Worm (Caenorhabditis elegans) whole organism, mixed stage, embryonic: ENCODE measurements around the gene hsb-1.

Experiments used
- M03D4.4 ChIP-seq: sonication (generic microtip); optimal IDR thresholded peaks from 2 replicates; lab custom pipeline; 2017; ENCODE audit warnings: mild to moderate bottlenecking, missing genetic modification characterization, missing compliant biosample characterization
- bed-3 ChIP-seq: fragments of 200-800 bp; sonication (Bioruptor generic); optimal IDR thresholded peaks from 3 replicates; lab custom pipeline; 2018; ENCODE audit warnings: mild to moderate bottlenecking, missing genetic modification characterization, moderate library complexity, missing compliant biosample characterization
- blmp-1 ChIP-seq: fragments of 150-350 bp; optimal IDR thresholded peaks from 2 replicates; lab custom pipeline; 2014; ENCODE audit warnings: missing biosample characterization, missing genetic modification characterization
- ceh-39 ChIP-seq: fragments of 150-350 bp; optimal IDR thresholded peaks from 2 replicates; lab custom pipeline; 2014; ENCODE audit warnings: missing biosample characterization, missing genetic modification characterization
- ceh-43 ChIP-seq: fragments of 200-800 bp; sonication (Bioruptor generic); optimal IDR thresholded peaks from 2 replicates; lab custom pipeline; 2018; ENCODE audit warnings: mild to moderate bottlenecking, missing genetic modification characterization, moderate library complexity, missing compliant biosample characterization
- ceh-83 ChIP-seq: fragments of 200-800 bp; sonication (Bioruptor generic); optimal IDR thresholded peaks from 2 replicates; lab custom pipeline; 2018; ENCODE audit warnings: mild to moderate bottlenecking, missing genetic modification characterization, missing compliant biosample characterization
- ces-1 ChIP-seq: fragments of 150-350 bp; optimal IDR thresholded peaks from 2 replicates; lab custom pipeline; 2014; ENCODE audit warnings: missing biosample characterization, missing genetic modification reagents, missing genetic modification characterization
- cnd-1 ChIP-seq: fragments of 200-800 bp; sonication (Bioruptor generic); optimal IDR thresholded peaks from 2 replicates; lab custom pipeline; 2018; ENCODE audit warnings: mild to moderate bottlenecking, missing genetic modification characterization, missing compliant biosample characterization
- drap-1 ChIP-seq: fragments of 200-800 bp; sonication (Bioruptor generic); optimal IDR thresholded peaks from 3 replicates; lab custom pipeline; 2018; ENCODE audit warnings: mild to moderate bottlenecking, missing genetic modification characterization, missing compliant biosample characterization
- elt-1 ChIP-seq: sonication (generic microtip); optimal IDR thresholded peaks from 2 replicates; lab custom pipeline; 2017; ENCODE audit warnings: missing genetic modification characterization, mild to moderate bottlenecking, missing compliant biosample characterization, antibody characterized with exemption, moderate library complexity, borderline replicate concordance; ENCODE audit not compliant: insufficient read depth
- elt-3 ChIP-seq: fragments of 150-350 bp; optimal IDR thresholded peaks from 2 replicates; lab custom pipeline; 2014; ENCODE audit warnings: missing biosample characterization, missing genetic modification characterization
- flh-1 ChIP-seq: fragments of 200-800 bp; sonication (Bioruptor generic); optimal IDR thresholded peaks from 2 replicates; lab custom pipeline; 2018; ENCODE audit warnings: mild to moderate bottlenecking, missing genetic modification characterization, moderate library complexity, missing compliant biosample characterization
- ham-2 ChIP-seq: fragments of 200-800 bp; sonication (Bioruptor generic); optimal IDR thresholded peaks from 2 replicates; lab custom pipeline; 2018; ENCODE audit warnings: mild to moderate bottlenecking, missing genetic modification characterization, missing compliant biosample characterization
- hlh-1 ChIP-seq: fragments of 150-350 bp; optimal IDR thresholded peaks from 2 replicates; lab custom pipeline; 2014; ENCODE audit warnings: missing biosample characterization, missing genetic modification reagents, missing genetic modification characterization
- lin-13 ChIP-seq: fragments of 150-350 bp; optimal IDR thresholded peaks from 2 replicates; lab custom pipeline; 2014; ENCODE audit warnings: missing biosample characterization, missing genetic modification characterization
- lin-32 ChIP-seq: fragments of 200-800 bp; sonication (Bioruptor generic); optimal IDR thresholded peaks from 2 replicates; lab custom pipeline; 2018; ENCODE audit warnings: mild to moderate bottlenecking, missing genetic modification characterization, missing compliant biosample characterization
- lsy-2 ChIP-seq: fragments of 150-350 bp; optimal IDR thresholded peaks from 2 replicates; lab custom pipeline; 2014; ENCODE audit warnings: missing biosample characterization, missing genetic modification characterization
- mab-5 ChIP-seq: fragments of 150-350 bp; optimal IDR thresholded peaks from 2 replicates; lab custom pipeline; 2014; ENCODE audit warnings: missing biosample characterization, missing genetic modification characterization
- mep-1 ChIP-seq: fragments of 150-350 bp; optimal IDR thresholded peaks from 2 replicates; lab custom pipeline; 2017; ENCODE audit warnings: missing biosample characterization, missing genetic modification reagents, missing genetic modification characterization, inconsistent platforms
- mls-2 ChIP-seq: sonication (generic microtip); optimal IDR thresholded peaks from 2 replicates; lab custom pipeline; 2016; ENCODE audit warnings: mild to moderate bottlenecking, missing genetic modification characterization, moderate library complexity, missing compliant biosample characterization
- nhr-2 ChIP-seq: fragments of 150-350 bp; optimal IDR thresholded peaks from 2 replicates; lab custom pipeline; 2014; ENCODE audit warnings: missing biosample characterization, missing genetic modification characterization
- nhr-237 ChIP-seq: fragments of 150-350 bp; optimal IDR thresholded peaks from 2 replicates; lab custom pipeline; 2014; ENCODE audit warnings: missing biosample characterization, missing genetic modification characterization
- nhr-28 ChIP-seq: fragments of 150-350 bp; optimal IDR thresholded peaks from 2 replicates; lab custom pipeline; 2014; ENCODE audit warnings: missing biosample characterization, missing genetic modification characterization
- nhr-76 ChIP-seq: sonication (generic microtip); optimal IDR thresholded peaks from 2 replicates; lab custom pipeline; 2017; ENCODE audit warnings: missing biosample characterization, missing genetic modification characterization
- pha-4 ChIP-seq: fragments of 150-350 bp; optimal IDR thresholded peaks from 2 replicates; lab custom pipeline; 2018; ENCODE audit warnings: missing biosample characterization, missing genetic modification reagents, missing genetic modification characterization
- sem-2 ChIP-seq: fragments of 200-800 bp; sonication (Bioruptor generic); optimal IDR thresholded peaks from 2 replicates; lab custom pipeline; 2018; ENCODE audit warnings: mild to moderate bottlenecking, missing genetic modification characterization, missing compliant biosample characterization
- snpc-4 ChIP-seq: fragments of 150-350 bp; optimal IDR thresholded peaks from 2 replicates; lab custom pipeline; 2014; ENCODE audit warnings: missing biosample characterization, missing genetic modification characterization
- sptf-1 ChIP-seq: sonication (generic microtip); optimal IDR thresholded peaks from 2 replicates; lab custom pipeline; 2017; ENCODE audit warnings: mild to moderate bottlenecking, missing genetic modification characterization, moderate library complexity, missing compliant biosample characterization
- tbx-8 ChIP-seq: fragments of 200-800 bp; sonication (Bioruptor generic); optimal IDR thresholded peaks from 2 replicates; lab custom pipeline; 2018; ENCODE audit warnings: mild to moderate bottlenecking, missing genetic modification characterization, moderate library complexity, missing compliant biosample characterization
- unc-120 ChIP-seq: sonication (generic microtip); optimal IDR thresholded peaks from 2 replicates; lab custom pipeline; 2017; ENCODE audit warnings: missing genetic modification characterization, missing compliant biosample characterization; ENCODE audit not compliant: poor library complexity, severe bottlenecking
- unc-39 ChIP-seq: fragments of 150-350 bp; optimal IDR thresholded peaks from 2 replicates; lab custom pipeline; 2014; ENCODE audit warnings: missing biosample characterization, missing genetic modification characterization
- unc-62 ChIP-seq: fragments of 150-350 bp; optimal IDR thresholded peaks from 2 replicates; lab custom pipeline; 2014; ENCODE audit warnings: missing biosample characterization, missing genetic modification reagents, missing genetic modification characterization
- zip-8 ChIP-seq: fragments of 150-350 bp; optimal IDR thresholded peaks from 2 replicates; lab custom pipeline; 2014; ENCODE audit warnings: missing biosample characterization, missing genetic modification characterization
- ztf-11 ChIP-seq: fragments of 150-350 bp; optimal IDR thresholded peaks from 2 replicates; lab custom pipeline; 2014; ENCODE audit warnings: missing biosample characterization, missing genetic modification characterization

Gene hsb-1

ce11 chrIV:12545393-12545792, 21.6 kb downstream of the hsb-1 start:
- TF ChIP-seq M03D4.4 (tag; lab: Kevin White, UChicago), result no peak
- no peak for TF ChIP-seq lin-13
- no peak for TF ChIP-seq snpc-4 (tag; lab: Kevin White, UChicago)
- no peak for TF ChIP-seq sem-2 (GFP tag; lab: Kevin White, UChicago)
- TF ChIP-seq ces-1 (GFP tag; lab: Kevin White, UChicago), result peak; percentile 57
- TF ChIP-seq drap-1 (GFP tag; lab: Kevin White, UChicago), result no peak
- no peak for TF ChIP-seq pha-4 (tag; lab: Kevin White, UChicago)
- TF ChIP-seq blmp-1, result no peak
- no peak for TF ChIP-seq lsy-2 (tag; lab: Kevin White, UChicago)
- TF ChIP-seq, all 35 proteins: peak for 1

ce11 chrIV:12544624-12545023, 22.4 kb downstream of the hsb-1 start:
- TF ChIP-seq blmp-1 (no peak), nhr-28 (tag; lab: Kevin White, UChicago) (no peak), flh-1 (GFP tag; lab: Kevin White, UChicago) (no peak), drap-1 (GFP tag; lab: Kevin White, UChicago) (no peak), nhr-2 (peak; percentile 66), zip-8 (tag; lab: Kevin White, UChicago) (peak; percentile 30), ces-1 (GFP tag; lab: Kevin White, UChicago) (no peak), M03D4.4 (tag; lab: Kevin White, UChicago) (no peak), nhr-237 (tag; lab: Kevin White, UChicago) (no peak), cnd-1 (tag; lab: Kevin White, UChicago) (no peak), lin-32 (no peak), sptf-1 (tag; lab: Kevin White, UChicago) (no peak), tbx-8 (GFP tag; lab: Kevin White, UChicago) (no peak), ceh-43 (GFP tag; lab: Kevin White, UChicago) (peak; percentile 39), ham-2 (no peak), ceh-39 (tag; lab: Kevin White, UChicago) (no peak), ztf-11 (tag; lab: Kevin White, UChicago) (no peak), pha-4 (tag; lab: Kevin White, UChicago) (no peak), snpc-4 (tag; lab: Kevin White, UChicago) (no peak), hlh-1 (tag; lab: Kevin White, UChicago) (no peak), mab-5 (tag; lab: Kevin White, UChicago) (no peak), unc-120 (tag; lab: Kevin White, UChicago) (no peak), nhr-76 (tag; lab: Kevin White, UChicago) (no peak), mep-1 (tag; lab: Kevin White, UChicago) (no peak), unc-62 (GFP tag; lab: Kevin White, UChicago) (no peak)

ce11 chrIV:12542011-12542410, 25.0 kb downstream of the hsb-1 start, which contains the start of gene ham-1:
Gene ham-1, plus strand, starts transcription at chrIV:12542183.
- no peak for TF ChIP-seq mep-1 (tag; lab: Kevin White, UChicago)
- no peak for TF ChIP-seq nhr-76 (tag; lab: Kevin White, UChicago)
- no peak for TF ChIP-seq snpc-4 (tag; lab: Kevin White, UChicago)
- no peak for TF ChIP-seq drap-1 (GFP tag; lab: Kevin White, UChicago)
- no peak for TF ChIP-seq nhr-28 (tag; lab: Kevin White, UChicago)
- TF ChIP-seq ztf-11 (tag; lab: Kevin White, UChicago), result no peak
- no peak for TF ChIP-seq hlh-1 (tag; lab: Kevin White, UChicago)
- no peak for TF ChIP-seq sptf-1 (tag; lab: Kevin White, UChicago)
- no peak for TF ChIP-seq ham-2
- no peak for TF ChIP-seq pha-4 (tag; lab: Kevin White, UChicago)
- no peak for TF ChIP-seq cnd-1 (tag; lab: Kevin White, UChicago)
- TF ChIP-seq mls-2 (tag; lab: Kevin White, UChicago), result no peak
- no peak for TF ChIP-seq blmp-1
- no peak for TF ChIP-seq unc-62 (GFP tag; lab: Kevin White, UChicago)
- no peak for TF ChIP-seq lsy-2 (tag; lab: Kevin White, UChicago)
- TF ChIP-seq mab-5 (tag; lab: Kevin White, UChicago), result no peak
- TF ChIP-seq elt-3 (tag; lab: Kevin White, UChicago), result no peak
- no peak for TF ChIP-seq ceh-43 (GFP tag; lab: Kevin White, UChicago)
- no peak for TF ChIP-seq nhr-237 (tag; lab: Kevin White, UChicago)

ce11 chrIV:12540242-12540641, 26.8 kb downstream of the hsb-1 start:
- TF ChIP-seq nhr-76 (tag; lab: Kevin White, UChicago), result no peak
- no peak for TF ChIP-seq ham-2
- no peak for TF ChIP-seq unc-39 (tag; lab: Kevin White, UChicago)
- no peak for TF ChIP-seq ces-1 (GFP tag; lab: Kevin White, UChicago)
- TF ChIP-seq nhr-28 (tag; lab: Kevin White, UChicago), result no peak
- TF ChIP-seq mep-1 (tag; lab: Kevin White, UChicago), result no peak
- TF ChIP-seq sptf-1 (tag; lab: Kevin White, UChicago), result no peak
- TF ChIP-seq ceh-43 (GFP tag; lab: Kevin White, UChicago), result no peak
- TF ChIP-seq bed-3, result no peak
- no peak for TF ChIP-seq ceh-83
- no peak for TF ChIP-seq lin-13
- TF ChIP-seq flh-1 (GFP tag; lab: Kevin White, UChicago), result no peak
- TF ChIP-seq unc-62 (GFP tag; lab: Kevin White, UChicago), result no peak
- no peak for TF ChIP-seq lin-32
- TF ChIP-seq nhr-237 (tag; lab: Kevin White, UChicago), result no peak
- no peak for TF ChIP-seq mab-5 (tag; lab: Kevin White, UChicago)
- no peak for TF ChIP-seq snpc-4 (tag; lab: Kevin White, UChicago)
- no peak for TF ChIP-seq elt-1
- no peak for TF ChIP-seq unc-120 (tag; lab: Kevin White, UChicago)
